Fruit fly (Drosophila melanogaster): Measurements from ENCODE around the gene CG5885.
A peak's percentile ranks its signal among the peaks of the same experiment; 100 is the strongest.

The CG5885 gene

DNA sequence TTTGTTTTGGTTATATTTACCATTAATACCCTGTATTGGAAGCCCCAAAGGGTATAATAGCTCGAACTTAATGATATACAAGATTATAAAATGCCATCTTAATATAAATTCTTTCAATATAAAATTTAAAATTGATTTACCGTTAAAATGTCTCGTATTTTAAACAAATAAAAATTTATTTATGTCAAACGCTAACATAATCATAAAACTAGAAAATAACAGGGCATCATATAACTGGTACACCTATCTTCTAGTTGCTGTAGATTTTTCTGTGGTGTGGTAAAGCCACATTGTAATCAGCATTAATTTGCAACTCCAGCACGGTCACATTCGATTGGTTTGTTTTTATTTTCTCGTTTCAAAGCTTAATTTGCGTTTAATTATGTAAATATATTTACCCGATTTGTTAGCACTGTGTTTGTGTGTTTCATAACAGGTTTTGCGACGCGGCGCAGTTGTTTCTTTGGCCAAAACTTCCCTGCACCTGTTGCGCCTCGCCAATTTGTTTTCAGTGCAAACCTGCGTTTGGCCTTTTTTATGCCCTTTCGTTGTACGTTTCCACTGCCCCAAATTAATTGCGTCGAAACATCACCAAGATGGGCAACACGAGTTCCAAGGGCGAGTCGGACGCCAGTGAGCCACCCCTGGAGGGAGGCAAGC, 39.0 kb upstream of the CG5885 start, which contains the start of the genes CG4658 and CG5846 (continued):
- peak; percentile 81 to 95 for TF ChIP-seq dpn (GFP tag; optimal IDR thresholded peaks at IDR 0.05)
- peak; percentile 81 for TF ChIP-seq Nf-YC (tag; optimal IDR thresholded peaks at IDR 0.05)
- peak; percentile 96 for TF ChIP-seq CG17359 (tag; optimal IDR thresholded peaks at IDR 0.05)
- TF ChIP-seq CG6683 (GFP tag; optimal IDR thresholded peaks at IDR 0.05): peak; percentile 75
- TF ChIP-seq dysf (GFP tag; IDR thresholded peaks at IDR 0.05): peak; percentile 95
- TF ChIP-seq zfh2 (GFP tag; optimal IDR thresholded peaks at IDR 0.05): peak; percentile 54
- TF ChIP-seq chif (GFP tag; optimal IDR thresholded peaks at IDR 0.05): peak; percentile 83 to 92
- TF ChIP-seq p53 (GFP tag; optimal IDR thresholded peaks at IDR 0.05): peak; percentile 62
- peak; percentile 50; the same call in 1 of the 2 replicates for TF ChIP-seq dan (GFP tag; IDR thresholded peaks at IDR 0.05)
- TF ChIP-seq Lpt (GFP tag; optimal IDR thresholded peaks at IDR 0.05): no peak
- peak; percentile 98 for TF ChIP-seq vvl (GFP tag; IDR thresholded peaks at IDR 0.05)
- TF ChIP-seq crc (GFP tag; optimal IDR thresholded peaks at IDR 0.05): peak; percentile 26
- peak; percentile 94 for TF ChIP-seq CG11504 (tag; optimal IDR thresholded peaks at IDR 0.05)
- TF ChIP-seq Aef1 (GFP tag; IDR thresholded peaks at IDR 0.05): peak; percentile 93
- TF ChIP-seq twi (tag; optimal IDR thresholded peaks at IDR 0.05): peak; percentile 82
- peak; percentile 89 for TF ChIP-seq Ets65A (GFP tag)
- peak; percentile 90 for TF ChIP-seq CG13296 (GFP tag; optimal IDR thresholded peaks at IDR 0.05)
- TF ChIP-seq CG2875 (GFP tag; optimal IDR thresholded peaks at IDR 0.05): peak; percentile 84
- TF ChIP-seq Dip3 (GFP tag; optimal IDR thresholded peaks at IDR 0.05): peak; percentile 78
- no peak for TF ChIP-seq CG2129 (GFP tag; IDR thresholded peaks at IDR 0.05; ENCODE audit: partially characterized antibody)
- TF ChIP-seq CG11560 (tag; IDR thresholded peaks at IDR 0.05): peak; percentile 78
- TF ChIP-seq knrl (GFP tag; IDR thresholded peaks at IDR 0.05; ENCODE audit: partially characterized antibody): no peak; the same call in 2 of the 3 replicates
- TF ChIP-seq Tbp (GFP tag; optimal IDR thresholded peaks at IDR 0.05): no peak
- TF ChIP-seq dati (GFP tag; IDR thresholded peaks at IDR 0.05): peak; percentile 79
- peak; percentile 61 for TF ChIP-seq Elba2 (GFP tag; optimal IDR thresholded peaks at IDR 0.05)
- TF ChIP-seq zf30C (GFP tag; optimal IDR thresholded peaks at IDR 0.05): peak; percentile 25
- no peak for TF ChIP-seq CG6791 (GFP tag; IDR thresholded peaks at IDR 0.05; ENCODE audit: partially characterized antibody)
- peak; percentile 52 for TF ChIP-seq gro (GFP tag; optimal IDR thresholded peaks at IDR 0.05)
- peak; percentile 74 to 96 for TF ChIP-seq Hr51 (GFP tag; optimal IDR thresholded peaks at IDR 0.05)
- peak; percentile 18 for TF ChIP-seq corto (GFP tag; optimal IDR thresholded peaks at IDR 0.05)
- peak; percentile 69 for TF ChIP-seq CG7745 (tag; optimal IDR thresholded peaks at IDR 0.05)
- TF ChIP-seq gfzf (GFP tag; optimal IDR thresholded peaks at IDR 0.05): peak; percentile 81
- peak; percentile 63; the same call in 2 of the 3 replicates for TF ChIP-seq CG6175 (GFP tag; IDR thresholded peaks at IDR 0.05)
- TF ChIP-seq CG9876 (GFP tag; optimal IDR thresholded peaks at IDR 0.05): peak; percentile 50
- TF ChIP-seq pho (GFP tag; optimal IDR thresholded peaks at IDR 0.05): peak; percentile 89
- peak; percentile 73 for TF ChIP-seq Hmx (GFP tag; optimal IDR thresholded peaks at IDR 0.05)
- TF ChIP-seq CG7556 (GFP tag; optimal IDR thresholded peaks at IDR 0.05): peak; percentile 92
- peak; percentile 94 for TF ChIP-seq Hsf (GFP tag; optimal IDR thresholded peaks at IDR 0.05)
- TF ChIP-seq CkIIα-i1 (GFP tag; IDR thresholded peaks at IDR 0.05): no peak; the same call in 1 of the 2 replicates
- peak; percentile 39 for TF ChIP-seq NK7.1 (GFP tag; optimal IDR thresholded peaks at IDR 0.05)
- TF ChIP-seq CG10366 (GFP tag; IDR thresholded peaks at IDR 0.05): peak; percentile 92
- peak; percentile 95 for TF ChIP-seq CG4424 (GFP tag; optimal IDR thresholded peaks at IDR 0.05)
- no peak for TF ChIP-seq pb (GFP tag; optimal IDR thresholded peaks at IDR 0.05)
- TF ChIP-seq Ptx1 (GFP tag; IDR thresholded peaks at IDR 0.05): peak; percentile 98
- TF ChIP-seq chn (GFP tag; optimal IDR thresholded peaks at IDR 0.05): peak; percentile 79
- peak; percentile 98 for TF ChIP-seq gem (tag; optimal IDR thresholded peaks at IDR 0.05)
- TF ChIP-seq ci (GFP tag; IDR thresholded peaks at IDR 0.05): peak; percentile 92
- no peak for TF ChIP-seq sc (optimal IDR thresholded peaks at IDR 0.05)
- peak; percentile 82 for TF ChIP-seq sc (GFP tag; optimal IDR thresholded peaks at IDR 0.05)
- TF ChIP-seq MTF-1 (GFP tag; optimal IDR thresholded peaks at IDR 0.05; ENCODE audit: borderline replicate concordance): peak; percentile 77
